Worm (Caenorhabditis elegans): Measurements from ENCODE around the gene ule-3.

The ule-3 gene

ce11 chrV:10758658-10759057 lies 34.9 kb upstream of the ule-3 start, which contains the start of gene F28H7.8:
Gene F28H7.8, plus strand, starts transcription at chrV:10758958.
- no peak for TF ChIP-seq egl-27 (tag; optimal IDR thresholded peaks at IDR 0.05)
- TF ChIP-seq nhr-85 (tag), result peak; percentile 61

- TF ChIP-seq fkh-8 (tag; optimal IDR thresholded peaks at IDR 0.05) (no peak), nhr-85 (tag) (no peak), rnt-1 (tag; optimal IDR thresholded peaks at IDR 0.05) (no peak), nhr-90 (tag; optimal IDR thresholded peaks at IDR 0.05; ENCODE audit: poor library complexity) (no peak), sup-37 (GFP tag; optimal IDR thresholded peaks at IDR 0.05) (no peak), lin-35 (GFP tag; optimal IDR thresholded peaks at IDR 0.05) (no peak), nhr-19 (GFP tag; conservative IDR thresholded peaks at IDR 0.05) (no peak), lir-3 (tag; optimal IDR thresholded peaks at IDR 0.05; ENCODE audit: poor library complexity) (no peak), ztf-11 (tag; optimal IDR thresholded peaks at IDR 0.05) (no peak), elt-3 (tag; optimal IDR thresholded peaks at IDR 0.05) (no peak), blmp-1 (tag; optimal IDR thresholded peaks at IDR 0.05) (no peak), lsy-2 (tag; optimal IDR thresholded peaks at IDR 0.05) (no peak), nhr-20 (tag; optimal IDR thresholded peaks at IDR 0.05) (no peak), zip-4 (GFP tag; optimal IDR thresholded peaks at IDR 0.05) (no peak)
Observed at ce11 chrV:10760839-10761238, 32.8 kb upstream of the ule-3 start.

- TF ChIP-seq fos-1 (tag; optimal IDR thresholded peaks at IDR 0.05) (no peak), efl-1 (optimal IDR thresholded peaks at IDR 0.05) (no peak), efl-1 (GFP tag; optimal IDR thresholded peaks at IDR 0.05 in 1 of 2) (peak in 1 of 2 experiments; percentile 8), elt-2 (tag; optimal IDR thresholded peaks at IDR 0.05) (peak; percentile 26)
Observed at ce11 chrV:10762695-10763094, 30.9 kb upstream of the ule-3 start, which contains the start of gene sre-6. Gene sre-6, minus strand, starts transcription at chrV:10762795.

ce11 chrV:10764066-10764465 lies 29.5 kb upstream of the ule-3 start, which contains the start of gene ocr-1:
Gene ocr-1, plus strand, starts transcription at chrV:10764366.
- TF ChIP-seq lsy-2 (tag; optimal IDR thresholded peaks at IDR 0.05) (no peak), ztf-11 (tag; optimal IDR thresholded peaks at IDR 0.05) (no peak), snu-23 (GFP tag; optimal IDR thresholded peaks at IDR 0.05) (no peak), blmp-1 (tag; optimal IDR thresholded peaks at IDR 0.05) (no peak), nhr-71 (tag; optimal IDR thresholded peaks at IDR 0.05) (no peak), sox-4 (tag; optimal IDR thresholded peaks at IDR 0.05) (no peak), ceh-82 (tag; optimal IDR thresholded peaks at IDR 0.05) (no peak), unc-86 (tag; optimal IDR thresholded peaks at IDR 0.05) (no peak), zip-4 (GFP tag; optimal IDR thresholded peaks at IDR 0.05) (no peak), nhr-47 (tag; optimal IDR thresholded peaks at IDR 0.05) (no peak), nhr-90 (tag; optimal IDR thresholded peaks at IDR 0.05; ENCODE audit: poor library complexity) (no peak), tbx-2 (tag; optimal IDR thresholded peaks at IDR 0.05) (no peak), hlh-4 (tag; optimal IDR thresholded peaks at IDR 0.05) (no peak), nhr-12 (tag; optimal IDR thresholded peaks at IDR 0.05) (no peak)

DNA sequence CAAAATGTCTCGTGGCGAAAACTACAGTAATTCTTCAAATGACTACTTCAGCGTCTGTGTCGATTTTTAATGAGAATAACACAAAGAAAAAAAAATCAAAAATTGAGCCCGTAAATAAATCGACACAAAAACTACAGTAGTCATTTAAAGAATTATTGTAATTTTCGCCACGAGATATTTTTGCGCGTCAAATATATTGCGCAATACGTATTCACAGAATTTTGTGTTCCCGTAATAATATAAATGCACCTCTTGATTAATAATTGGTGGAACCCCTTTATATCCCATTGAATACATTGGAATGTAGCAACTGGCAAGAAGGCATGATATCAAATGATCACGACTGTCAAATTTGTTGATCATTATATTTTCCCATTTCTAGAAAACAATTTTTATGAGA lies 24.7 kb upstream of the ule-3 start:
- TF ChIP-seq rnt-1 (tag; optimal IDR thresholded peaks at IDR 0.05) (no peak), mef-2 (tag; optimal IDR thresholded peaks at IDR 0.05) (no peak), zag-1 (tag; optimal IDR thresholded peaks at IDR 0.05) (no peak), nhr-76 (tag; optimal IDR thresholded peaks at IDR 0.05) (no peak), aly-2 (tag; optimal IDR thresholded peaks at IDR 0.05) (no peak), nhr-85 (tag) (no peak), irx-1 (tag; optimal IDR thresholded peaks at IDR 0.05) (no peak), zip-4 (GFP tag; optimal IDR thresholded peaks at IDR 0.05) (no peak)

DNA sequence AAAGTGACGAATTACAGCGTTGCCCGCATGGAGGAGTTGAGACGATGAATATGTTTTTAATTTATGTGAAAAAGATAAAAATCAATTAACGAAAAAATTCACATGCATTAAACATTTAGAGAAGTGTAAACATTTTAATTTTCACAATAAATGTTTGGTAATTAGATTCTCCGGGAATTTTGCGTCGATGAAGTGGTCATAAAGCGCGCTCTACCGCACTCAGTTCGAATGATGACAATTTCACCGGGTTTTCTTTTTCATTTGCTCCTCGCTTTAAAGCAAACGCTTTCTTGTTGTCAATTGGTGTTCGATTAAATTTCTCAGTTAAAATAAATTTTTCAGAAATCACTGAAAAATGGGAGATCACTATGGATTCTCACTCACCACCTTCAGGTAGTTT lies 23.6 kb upstream of the ule-3 start, which contains the start of the genes D1054.1 and pas-2:
Gene D1054.1, minus strand, starts transcription at position 192 of the 400 bp plus-strand sequence.
Gene pas-2, plus strand, starts transcription at position 343 of the 400 bp plus-strand sequence.
- TF ChIP-seq nhr-90 (tag; optimal IDR thresholded peaks at IDR 0.05; ENCODE audit: poor library complexity) (no peak), lin-14 (GFP tag; optimal IDR thresholded peaks at IDR 0.05) (peak; percentile 54), skn-1 (tag; optimal IDR thresholded peaks at IDR 0.05) (peak; percentile 92), vab-15 (tag; optimal IDR thresholded peaks at IDR 0.05) (no peak), dsc-1 (tag; optimal IDR thresholded peaks at IDR 0.05) (no peak), unc-130 (tag; optimal IDR thresholded peaks at IDR 0.05) (no peak), swsn-7 (tag; optimal IDR thresholded peaks at IDR 0.05) (no peak), snpc-4 (tag; optimal IDR thresholded peaks at IDR 0.05) (peak; percentile 19), lin-13 (GFP tag; optimal IDR thresholded peaks at IDR 0.05) (no peak), lsy-2 (tag; optimal IDR thresholded peaks at IDR 0.05) (peak in 1 of 2 experiments; percentile 41), efl-1 (optimal IDR thresholded peaks at IDR 0.05) (peak in 1 of 2 experiments; percentile 24), efl-1 (GFP tag; optimal IDR thresholded peaks at IDR 0.05 in 1 of 2) (peak in 1 of 2 experiments; percentile 3), Y116A8C.19 (tag; optimal IDR thresholded peaks at IDR 0.05; ENCODE audit: borderline replicate concordance) (no peak), ztf-11 (tag; optimal IDR thresholded peaks at IDR 0.05) (no peak), pax-3 (tag; optimal IDR thresholded peaks at IDR 0.05) (no peak), mep-1 (tag; optimal IDR thresholded peaks at IDR 0.05) (peak; percentile 45)
